Worm (Caenorhabditis elegans) whole organism, L3 larva: ENCODE results near the gene F16G10.6.

ENCODE experiments used
- ZK546.5 ChIP-seq: sonication (generic microtip); optimal IDR thresholded peaks from 2 replicates; lab custom pipeline; 2017; ENCODE audit warnings: missing biosample characterization, missing genetic modification characterization
- ama-1 ChIP-seq: fragments of 150-350 bp; optimal IDR thresholded peaks from 2 replicates; lab custom pipeline; 2018
- ceh-16 ChIP-seq: sonication (generic microtip); optimal IDR thresholded peaks from 2 replicates; lab custom pipeline; 2017; ENCODE audit warnings: missing biosample characterization, missing genetic modification characterization
- ceh-28 ChIP-seq: fragments of 150-350 bp; optimal IDR thresholded peaks from 2 replicates; lab custom pipeline; 2014; ENCODE audit warnings: missing biosample characterization, missing genetic modification reagents, missing genetic modification characterization
- ceh-9 ChIP-seq: sonication (generic microtip); optimal IDR thresholded peaks from 2 replicates; lab custom pipeline; 2018; ENCODE audit warnings: missing biosample characterization, missing genetic modification characterization
- daf-12 ChIP-seq: fragments of 150-350 bp; optimal IDR thresholded peaks from 2 replicates; lab custom pipeline; 2014; ENCODE audit warnings: missing biosample characterization, missing genetic modification reagents, missing genetic modification characterization
- egl-27 ChIP-seq: sonication (generic microtip); optimal IDR thresholded peaks from 4 replicates; lab custom pipeline; 2017; ENCODE audit warnings: missing biosample characterization, missing genetic modification reagents, missing genetic modification characterization
- egl-5 ChIP-seq: fragments of 150-350 bp; optimal IDR thresholded peaks from 2 replicates; lab custom pipeline; 2017; ENCODE audit warnings: missing biosample characterization, missing genetic modification reagents, missing genetic modification characterization, inconsistent platforms
- elt-1 ChIP-seq: fragments of 150-350 bp; optimal IDR thresholded peaks from 2 replicates; lab custom pipeline; 2014; ENCODE audit warnings: missing biosample characterization, missing genetic modification characterization
- elt-2 ChIP-seq: sonication (generic microtip); optimal IDR thresholded peaks from 2 replicates; lab custom pipeline; 2016; ENCODE audit warnings: missing genetic modification reagents, mild to moderate bottlenecking, missing genetic modification characterization, missing compliant biosample characterization
- elt-3 ChIP-seq, 3 experiments: fragments of 150-350 bp in 1 of 3; sonication (generic microtip) in 2 of 3; optimal IDR thresholded peaks; 2 replicates in 2 of 3; 4 replicates in 1 of 3; lab custom pipeline; 2014 to 2017; ENCODE audit warnings: missing biosample characterization in 3 of 3, missing genetic modification characterization in 3 of 3
- eor-1 ChIP-seq, 2 experiments: fragments of 150-350 bp; optimal IDR thresholded peaks; 2 replicates each; lab custom pipeline; 2014 to 2018; ENCODE audit warnings: missing biosample characterization in 2 of 2, missing genetic modification characterization in 2 of 2
- fkh-10 ChIP-seq: sonication (generic microtip); optimal IDR thresholded peaks from 2 replicates; lab custom pipeline; 2017; ENCODE audit warnings: missing biosample characterization, missing genetic modification reagents, missing genetic modification characterization
- fkh-2 ChIP-seq: fragments of 150-350 bp; optimal IDR thresholded peaks from 2 replicates; lab custom pipeline; 2014; ENCODE audit warnings: missing biosample characterization, missing genetic modification reagents, missing genetic modification characterization
- fos-1 ChIP-seq: fragments of 150-350 bp; optimal IDR thresholded peaks from 2 replicates; lab custom pipeline; 2014; ENCODE audit warnings: missing biosample characterization, missing genetic modification characterization
- hmg-11 ChIP-seq: sonication (generic microtip); optimal IDR thresholded peaks from 2 replicates; lab custom pipeline; 2016; ENCODE audit warnings: missing genetic modification characterization, missing compliant biosample characterization
- lin-15B ChIP-seq: fragments of 150-350 bp; optimal IDR thresholded peaks from 2 replicates; lab custom pipeline; 2014; ENCODE audit warnings: missing biosample characterization, missing genetic modification characterization
- lin-39 ChIP-seq: fragments of 150-350 bp; optimal IDR thresholded peaks from 2 replicates; lab custom pipeline; 2018; ENCODE audit warnings: missing biosample characterization, missing genetic modification reagents, missing genetic modification characterization
- lsy-12 ChIP-seq: sonication (generic microtip); optimal IDR thresholded peaks from 2 replicates; lab custom pipeline; 2016; ENCODE audit warnings: mild to moderate bottlenecking, missing genetic modification characterization, missing compliant biosample characterization
- mdl-1 ChIP-seq: fragments of 150-350 bp; optimal IDR thresholded peaks from 2 replicates; lab custom pipeline; 2014; ENCODE audit warnings: missing biosample characterization, missing genetic modification characterization
- mml-1 ChIP-seq: fragments of 150-350 bp; sonication (generic microtip); optimal IDR thresholded peaks from 3 replicates; lab custom pipeline; 2014; ENCODE audit warnings: missing biosample characterization, missing genetic modification characterization
- nfya-1 ChIP-seq: sonication (generic microtip); optimal IDR thresholded peaks from 2 replicates; lab custom pipeline; 2017; ENCODE audit warnings: missing genetic modification characterization, mild to moderate bottlenecking, missing compliant biosample characterization, antibody characterized with exemption, moderate library complexity; ENCODE audit not compliant: insufficient read depth
- nhr-11 ChIP-seq: fragments of 150-350 bp; optimal IDR thresholded peaks from 2 replicates; lab custom pipeline; 2014; ENCODE audit warnings: missing biosample characterization, missing genetic modification characterization
- nhr-12 ChIP-seq: fragments of 150-350 bp; optimal IDR thresholded peaks from 2 replicates; lab custom pipeline; 2014; ENCODE audit warnings: missing biosample characterization, missing genetic modification characterization
- nhr-23 ChIP-seq: fragments of 150-350 bp; optimal IDR thresholded peaks from 2 replicates; lab custom pipeline; 2014; ENCODE audit warnings: missing biosample characterization, missing genetic modification reagents, missing genetic modification characterization
- nhr-25 ChIP-seq: sonication (generic microtip); optimal IDR thresholded peaks from 2 replicates; lab custom pipeline; 2017; ENCODE audit warnings: missing biosample characterization, missing genetic modification characterization
- nhr-28 ChIP-seq: fragments of 150-350 bp; optimal IDR thresholded peaks from 2 replicates; lab custom pipeline; 2014; ENCODE audit warnings: missing biosample characterization, missing genetic modification characterization
- nhr-43 ChIP-seq: sonication (generic microtip); optimal IDR thresholded peaks from 2 replicates; lab custom pipeline; 2016; ENCODE audit warnings: mild to moderate bottlenecking, missing genetic modification characterization, missing compliant biosample characterization; ENCODE audit not compliant: poor library complexity, severe bottlenecking
- nhr-67 ChIP-seq: fragments of 150-350 bp; optimal IDR thresholded peaks from 2 replicates; lab custom pipeline; 2014; ENCODE audit warnings: missing biosample characterization, missing genetic modification characterization
- nhr-76 ChIP-seq: fragments of 150-350 bp; sonication (generic microtip); optimal IDR thresholded peaks from 5 replicates; lab custom pipeline; 2014; ENCODE audit warnings: missing biosample characterization, missing genetic modification characterization
- nhr-77 ChIP-seq: fragments of 150-350 bp; optimal IDR thresholded peaks from 2 replicates; lab custom pipeline; 2014; ENCODE audit warnings: missing biosample characterization, missing genetic modification characterization
- pha-4 ChIP-seq: fragments of 150-350 bp; optimal IDR thresholded peaks from 2 replicates; lab custom pipeline; 2014; ENCODE audit warnings: missing biosample characterization, missing genetic modification reagents, missing genetic modification characterization
- pqm-1 ChIP-seq: fragments of 150-350 bp; optimal IDR thresholded peaks from 2 replicates; lab custom pipeline; 2017; ENCODE audit warnings: missing biosample characterization, missing genetic modification characterization, inconsistent platforms
- sea-2 ChIP-seq: fragments of 150-350 bp; sonication (generic microtip); optimal IDR thresholded peaks from 4 replicates; lab custom pipeline; 2014; ENCODE audit warnings: missing biosample characterization, missing genetic modification reagents, missing genetic modification characterization
- skn-1 ChIP-seq: fragments of 150-350 bp; optimal IDR thresholded peaks from 2 replicates; lab custom pipeline; 2014; ENCODE audit warnings: missing biosample characterization, missing genetic modification characterization
- tbx-2 ChIP-seq: sonication (generic microtip); optimal IDR thresholded peaks from 2 replicates; lab custom pipeline; 2016; ENCODE audit warnings: mild to moderate bottlenecking, missing genetic modification characterization, missing compliant biosample characterization
- unc-39 ChIP-seq: sonication (generic microtip); optimal IDR thresholded peaks from 4 replicates; lab custom pipeline; 2017; ENCODE audit warnings: missing biosample characterization, missing genetic modification characterization
- unc-62 ChIP-seq: fragments of 150-350 bp; sonication (generic microtip); optimal IDR thresholded peaks from 4 replicates; lab custom pipeline; 2014; ENCODE audit warnings: missing biosample characterization, missing genetic modification reagents, missing genetic modification characterization
- ztf-11 ChIP-seq: fragments of 150-350 bp; optimal IDR thresholded peaks from 2 replicates; lab custom pipeline; 2014; ENCODE audit warnings: missing biosample characterization, missing genetic modification characterization
- ztf-4 ChIP-seq: fragments of 150-350 bp; optimal IDR thresholded peaks from 2 replicates; lab custom pipeline; 2014; ENCODE audit warnings: missing biosample characterization, missing genetic modification characterization

F16G10.6 gene

ce11 chrII:2385495-2385894 is 7.8 kb upstream of the F16G10.6 start, which contains the start of gene F16G10.9:
Gene F16G10.9 (minus strand): TSS chrII:2385595.
- TF ChIP-seq ceh-28 (tag; lab: Kevin White, UChicago) (no peak), unc-62 (GFP tag; lab: Kevin White, UChicago) (no peak), pha-4 (tag; lab: Kevin White, UChicago) (no peak), ceh-16 (no peak), mdl-1 (tag; lab: Kevin White, UChicago) (no peak)

DNA sequence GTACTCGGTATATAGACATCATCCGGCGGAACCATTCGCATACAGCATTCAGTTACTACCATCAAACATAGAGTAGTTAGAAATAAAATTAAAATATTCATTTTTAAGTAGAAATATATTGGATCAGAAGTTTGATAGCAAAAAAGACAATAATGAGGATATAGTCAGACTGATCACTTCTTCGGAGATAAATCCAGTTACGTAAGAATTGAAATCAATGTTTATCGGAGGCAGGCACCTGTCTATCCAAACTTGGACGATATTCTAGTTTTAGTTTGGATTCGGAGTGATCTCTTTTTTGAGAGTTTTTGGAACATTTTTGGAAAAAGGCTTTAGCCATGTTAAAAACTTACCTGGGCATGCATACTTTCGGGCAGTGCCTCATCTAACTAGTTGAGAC is 5.7 kb upstream of the F16G10.6 start, which contains the start of gene F16G10.8:
Gene F16G10.8 (minus strand): TSS at position 101 of the 400 bp plus-strand sequence.
- TF ChIP-seq nhr-11 (no peak), nhr-12 (tag; lab: Kevin White, UChicago) (no peak), pqm-1 (tag; lab: Kevin White, UChicago) (no peak), nhr-28 (tag; lab: Kevin White, UChicago) (no peak), nfya-1 (tag; lab: Kevin White, UChicago) (no peak), ama-1 (lab: Kevin White, UChicago) (no peak), egl-5 (tag; lab: Kevin White, UChicago) (no peak), ztf-4 (tag; lab: Kevin White, UChicago) (no peak), elt-3 (tag; optimal IDR thresholded peaks at IDR 0.05; lab: Kevin White, UChicago) (no peak), mdl-1 (tag; lab: Kevin White, UChicago) (no peak), ZK546.5 (tag; lab: Kevin White, UChicago) (no peak), ceh-9 (no peak)

DNA sequence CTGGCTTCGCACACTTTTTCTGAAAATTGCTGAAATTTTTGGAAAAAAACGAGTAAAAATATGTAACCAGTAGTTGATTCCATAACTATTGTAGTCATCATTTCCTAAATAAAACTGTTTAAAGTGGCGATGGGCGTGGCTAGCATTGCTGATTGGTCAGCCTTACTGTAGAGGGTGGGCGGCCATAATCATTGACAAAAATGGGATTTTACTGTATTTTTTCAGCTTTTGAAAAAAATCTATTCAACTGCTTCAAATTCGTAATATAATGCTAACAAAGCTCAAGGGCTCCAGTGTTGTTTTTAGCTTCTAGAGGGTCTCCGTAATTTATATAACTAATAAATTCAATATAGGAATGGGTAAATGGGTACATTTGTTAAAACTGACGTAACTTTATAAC is 2.5 kb upstream of the F16G10.6 start, which contains the start of gene F16G10.7:
Gene F16G10.7 (minus strand): TSS at position 101 of the 400 bp plus-strand sequence.
- TF ChIP-seq nhr-67 (no peak), ama-1 (lab: Kevin White, UChicago) (no peak), nfya-1 (tag; lab: Kevin White, UChicago) (peak; percentile 38), mdl-1 (tag; lab: Kevin White, UChicago) (no peak), nhr-11 (no peak), ZK546.5 (tag; lab: Kevin White, UChicago) (no peak)

DNA sequence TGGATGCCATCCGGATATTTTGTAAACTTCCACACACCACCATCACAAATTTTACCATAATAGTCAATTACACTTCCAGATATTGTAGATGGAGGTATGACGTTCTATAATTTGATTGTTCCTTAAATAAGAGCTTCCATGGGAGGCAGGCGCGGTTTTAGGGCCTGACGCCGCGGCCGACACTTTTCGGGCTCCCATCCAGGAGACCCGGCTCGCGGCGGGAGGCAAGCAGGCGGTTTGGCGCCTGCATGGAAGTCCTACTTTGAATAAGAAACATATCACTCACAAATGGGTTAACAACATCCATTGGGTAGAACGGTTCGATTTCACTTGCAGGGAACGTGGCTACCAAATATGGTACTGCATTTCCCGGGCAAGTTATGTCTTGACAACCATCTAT is 2.0 kb upstream of the F16G10.6 start:
- TF ChIP-seq fkh-2 (tag; lab: Kevin White, UChicago) (no peak), lsy-12 (tag; lab: Kevin White, UChicago) (no peak), nhr-43 (no peak), daf-12 (no peak), mml-1 (tag; lab: Kevin White, UChicago) (no peak), elt-1 (no peak), unc-62 (GFP tag; lab: Kevin White, UChicago) (no peak), ceh-28 (tag; lab: Kevin White, UChicago) (no peak), hmg-11 (no peak), ZK546.5 (tag; lab: Kevin White, UChicago) (no peak), eor-1 (tag; optimal IDR thresholded peaks at IDR 0.05; lab: Kevin White, UChicago) (no peak), pqm-1 (tag; lab: Kevin White, UChicago) (no peak), fos-1 (no peak), tbx-2 (tag; lab: Kevin White, UChicago) (no peak), ztf-11 (tag; lab: Kevin White, UChicago) (no peak)

ce11 chrII:2378465-2379009 is 886 bp upstream of the F16G10.6 start:
- TF ChIP-seq ZK546.5 (tag; lab: Kevin White, UChicago) (no peak), ceh-16 (no peak), egl-5 (tag; lab: Kevin White, UChicago) (no peak), nhr-77 (tag; lab: Kevin White, UChicago) (no peak), unc-39 (tag; lab: Kevin White, UChicago) (no peak), mdl-1 (tag; lab: Kevin White, UChicago) (no peak), ama-1 (lab: Kevin White, UChicago) (no peak), lin-15B (tag; lab: Kevin White, UChicago) (no peak), elt-1 (no peak), lin-39 (tag; lab: Kevin White, UChicago) (no peak), ztf-11 (tag; lab: Kevin White, UChicago) (no peak), nhr-11 (no peak), hmg-11 (no peak), fkh-2 (tag; lab: Kevin White, UChicago) (no peak), skn-1 (tag; lab: Kevin White, UChicago) (no peak), lsy-12 (tag; lab: Kevin White, UChicago) (peak; percentile 91), daf-12 (no peak), nhr-25 (tag; lab: Kevin White, UChicago) (no peak), nhr-23 (tag; lab: Kevin White, UChicago) (no peak), fkh-10 (GFP tag; lab: Kevin White, UChicago) (no peak), ceh-28 (tag; lab: Kevin White, UChicago) (peak; percentile 5), nhr-67 (no peak), eor-1 (tag; optimal IDR thresholded peaks at IDR 0.05; lab: Kevin White, UChicago) (no peak), elt-3 (tag; optimal IDR thresholded peaks at IDR 0.05; lab: Kevin White, UChicago) (no peak), unc-62 (GFP tag; lab: Kevin White, UChicago) (no peak), elt-2 (tag; lab: Kevin White, UChicago) (peak; percentile 100), nhr-43 (no peak), mml-1 (tag; lab: Kevin White, UChicago) (no peak), sea-2 (GFP tag; lab: Kevin White, UChicago) (no peak), egl-27 (tag; lab: Kevin White, UChicago) (peak; percentile 93), pha-4 (tag; lab: Kevin White, UChicago) (peak; percentile 79), fos-1 (peak; percentile 80), nhr-76 (no peak)
